Fruit fly (Drosophila melanogaster) whole organism, embryonic: ENCODE results near the gene CG15356.

ENCODE experiments used
- ATbp ChIP-seq: fragments of 200-800 bp; sonication (Bioruptor generic); optimal IDR thresholded peaks from 2 replicates; lab custom pipeline; 2017; ENCODE audit warnings: missing biosample characterization, mild to moderate bottlenecking, missing genetic modification characterization, missing genetic modification reagents
- Asciz ChIP-seq: fragments of 200-800 bp; sonication (Bioruptor generic); optimal IDR thresholded peaks from 2 replicates; lab custom pipeline; 2017; ENCODE audit warnings: missing biosample characterization, mild to moderate bottlenecking, missing genetic modification characterization, missing genetic modification reagents
- CG1024 ChIP-seq: fragments of 200-800 bp; sonication (Bioruptor generic); IDR thresholded peaks from 2 replicates; pipeline ENCODE4 v1.3.6; 2022; ENCODE audit warnings: missing biosample characterization, missing genetic modification characterization
- CG10979 ChIP-seq: fragments of 200-800 bp; sonication (Bioruptor generic); optimal IDR thresholded peaks from 2 replicates; lab custom pipeline; 2018; ENCODE audit warnings: missing biosample characterization, mild to moderate bottlenecking, missing genetic modification characterization, moderate library complexity
- CG12659 ChIP-seq: fragments of 200-800 bp; sonication (Bioruptor generic); optimal IDR thresholded peaks from 3 replicates; lab custom pipeline; 2017; ENCODE audit warnings: mild to moderate bottlenecking, missing biosample characterization, missing genetic modification reagents, missing genetic modification characterization
- CG1603 ChIP-seq: fragments of 200-800 bp; sonication (Bioruptor generic); optimal IDR thresholded peaks from 2 replicates; lab custom pipeline; 2019; ENCODE audit warnings: missing biosample characterization, mild to moderate bottlenecking, missing genetic modification characterization, moderate library complexity
- CG17385 ChIP-seq: fragments of 200-800 bp; sonication (Bioruptor generic); optimal IDR thresholded peaks from 3 replicates; lab custom pipeline; 2018; ENCODE audit warnings: missing biosample characterization, mild to moderate bottlenecking, missing genetic modification characterization
- CG1832 ChIP-seq: fragments of 200-800 bp; sonication (Bioruptor generic); optimal IDR thresholded peaks from 2 replicates; lab custom pipeline; 2017; ENCODE audit warnings: missing biosample characterization, mild to moderate bottlenecking, missing genetic modification characterization, inconsistent platforms
- CG18599 ChIP-seq: fragments of 200-800 bp; sonication (Bioruptor generic); optimal IDR thresholded peaks from 3 replicates; lab custom pipeline; 2017; ENCODE audit warnings: missing biosample characterization, missing genetic modification characterization, mild to moderate bottlenecking, moderate library complexity, missing genetic modification reagents
- CG2712 ChIP-seq: fragments of 200-800 bp; optimal IDR thresholded peaks from 3 replicates; lab custom pipeline; 2019; ENCODE audit warnings: missing biosample characterization, mild to moderate bottlenecking, missing genetic modification characterization, moderate library complexity
- CG6175 ChIP-seq: fragments of 200-800 bp; sonication (Bioruptor generic); IDR thresholded peaks from 3 replicates; pipeline ENCODE4 v1.3.6; 2022; ENCODE audit warnings: missing biosample characterization, missing genetic modification characterization
- CG7556 ChIP-seq: fragments of 200-800 bp; sonication (Bioruptor generic); optimal IDR thresholded peaks from 2 replicates; lab custom pipeline; 2017; ENCODE audit warnings: missing biosample characterization, mild to moderate bottlenecking, missing genetic modification characterization
- CG7928 ChIP-seq: fragments of 200-800 bp; sonication (Bioruptor generic); optimal IDR thresholded peaks from 2 replicates; lab custom pipeline; 2017; ENCODE audit warnings: missing biosample characterization, mild to moderate bottlenecking, missing genetic modification characterization
- CG8388 ChIP-seq: fragments of 200-800 bp; sonication (Bioruptor generic); optimal IDR thresholded peaks from 2 replicates; lab custom pipeline; 2019; ENCODE audit warnings: missing biosample characterization, mild to moderate bottlenecking, missing genetic modification characterization, moderate library complexity
- Chrac-16 ChIP-seq: fragments of 200-800 bp; sonication (Bioruptor generic); optimal IDR thresholded peaks from 3 replicates; lab custom pipeline; 2016; ENCODE audit warnings: missing biosample characterization, missing genetic modification characterization
- D19B ChIP-seq: fragments of 200-800 bp; sonication (Bioruptor generic); optimal IDR thresholded peaks from 2 replicates; lab custom pipeline; 2017; ENCODE audit warnings: missing biosample characterization, mild to moderate bottlenecking, missing genetic modification characterization
- Ets65A ChIP-seq: fragments of 200-800 bp; sonication (Bioruptor generic); peaks from one replicate; lab custom pipeline; 2016; ENCODE audit warnings: missing biosample characterization, missing genetic modification characterization
- HLH3B ChIP-seq: fragments of 200-800 bp; sonication (Bioruptor generic); IDR thresholded peaks from 2 replicates; pipeline ENCODE4 v1.3.6; 2022; ENCODE audit warnings: missing biosample characterization, missing genetic modification characterization
- Lhr ChIP-seq: fragments of 200-800 bp; sonication (Bioruptor generic); optimal IDR thresholded peaks from 3 replicates; lab custom pipeline; 2017; ENCODE audit warnings: mild to moderate bottlenecking, missing biosample characterization, missing genetic modification reagents, missing genetic modification characterization
- Med ChIP-seq: fragments of 200-800 bp; sonication (Bioruptor generic); peaks from one replicate; lab custom pipeline; 2016; ENCODE audit warnings: missing biosample characterization, missing genetic modification characterization, mild to moderate bottlenecking, inconsistent platforms, moderate library complexity
- Nf-YC ChIP-seq: fragments of 200-800 bp; optimal IDR thresholded peaks from 3 replicates; lab custom pipeline; 2019; ENCODE audit warnings: missing biosample characterization, mild to moderate bottlenecking, missing genetic modification characterization, moderate library complexity
- Ptx1 ChIP-seq: fragments of 200-800 bp; sonication (Bioruptor generic); IDR thresholded peaks from 2 replicates; pipeline ENCODE4 v1.3.6; 2022; ENCODE audit warnings: missing biosample characterization, missing genetic modification characterization
- Sox102F ChIP-seq: fragments of 200-800 bp; sonication (Bioruptor generic); optimal IDR thresholded peaks from 2 replicates; lab custom pipeline; 2018; ENCODE audit warnings: missing biosample characterization, mild to moderate bottlenecking, missing genetic modification characterization, moderate library complexity
- Xrp1 ChIP-seq: fragments of 200-800 bp; sonication (Bioruptor generic); IDR thresholded peaks from 2 replicates; pipeline ENCODE4 v1.3.6; 2022; ENCODE audit warnings: missing biosample characterization, missing genetic modification characterization
- al ChIP-seq: fragments of 200-800 bp; sonication (Bioruptor generic); IDR thresholded peaks from 2 replicates; pipeline ENCODE4 v1.3.6; 2022; ENCODE audit warnings: missing biosample characterization, missing genetic modification characterization
- bsh ChIP-seq, 2 experiments: fragments of 200-800 bp; sonication (Bioruptor generic); optimal IDR thresholded peaks; 2 replicates each; lab custom pipeline; 2017 to 2018; ENCODE audit warnings: mild to moderate bottlenecking in 2 of 2, missing biosample characterization in 2 of 2, missing genetic modification characterization in 2 of 2, moderate library complexity in 1 of 2
- ci ChIP-seq: fragments of 200-800 bp; sonication (Bioruptor generic); IDR thresholded peaks from 3 replicates; pipeline ENCODE4 v1.3.6; 2022; ENCODE audit warnings: missing biosample characterization, missing genetic modification characterization
- dmrt99B ChIP-seq: fragments of 200-800 bp; sonication (Bioruptor generic); optimal IDR thresholded peaks from 2 replicates; lab custom pipeline; 2018; ENCODE audit warnings: missing biosample characterization, mild to moderate bottlenecking, missing genetic modification characterization, moderate library complexity
- dysf ChIP-seq: fragments of 200-800 bp; sonication (Bioruptor generic); IDR thresholded peaks from 3 replicates; pipeline ENCODE4 v1.3.6; 2022; ENCODE audit warnings: missing biosample characterization, missing genetic modification characterization
- ems ChIP-seq: fragments of 200-800 bp; sonication (Bioruptor generic); optimal IDR thresholded peaks from 3 replicates; lab custom pipeline; 2016; ENCODE audit warnings: missing biosample characterization, missing genetic modification characterization
- esg ChIP-seq: fragments of 200-800 bp; sonication (Bioruptor generic); conservative IDR thresholded peaks from 2 replicates; pipeline ENCODE4 v1.3.6; 2022; ENCODE audit warnings: missing biosample characterization, missing genetic modification characterization
- gce ChIP-seq: fragments of 200-800 bp; sonication (Bioruptor generic); IDR thresholded peaks from 3 replicates; pipeline ENCODE4 v1.3.6; 2022; ENCODE audit warnings: missing biosample characterization, missing genetic modification characterization
- gem ChIP-seq: fragments of 200-800 bp; sonication (Bioruptor generic); optimal IDR thresholded peaks from 2 replicates; lab custom pipeline; 2019; ENCODE audit warnings: missing biosample characterization, mild to moderate bottlenecking, missing genetic modification characterization, moderate library complexity
- her ChIP-seq: fragments of 200-800 bp; sonication (Bioruptor generic); optimal IDR thresholded peaks from 2 replicates; lab custom pipeline; 2016; ENCODE audit warnings: missing biosample characterization, missing genetic modification characterization
- lmd ChIP-seq: fragments of 200-800 bp; sonication (Bioruptor generic); IDR thresholded peaks from 2 replicates; pipeline ENCODE4 v1.3.6; 2022; ENCODE audit warnings: missing biosample characterization, missing genetic modification characterization
- lov ChIP-seq, 2 experiments: fragments of 200-800 bp in 1 of 2; fragments of >200 bp in 1 of 2; sonication (Bioruptor generic) in 1 of 2; IDR thresholded peaks in 1 of 2; optimal IDR thresholded peaks in 1 of 2; 2 replicates in 1 of 2; 3 replicates in 1 of 2; pipeline versions ENCODE4 v1.3.6 to Lab custom; 2017 to 2022; ENCODE audit warnings: missing biosample characterization in 1 of 2, missing genetic modification characterization in 1 of 2
- prd ChIP-seq, 3 experiments: fragments of >200 bp in 2 of 3; fragments of 200-800 bp in 1 of 3; sonication (Bioruptor generic) in 1 of 3; optimal IDR thresholded peaks in 2 of 3; IDR thresholded peaks in 1 of 3; 2 replicates in 2 of 3; 3 replicates in 1 of 3; pipeline versions ENCODE4 v1.3.6 to Lab custom; 2017 to 2022; ENCODE audit warnings: missing biosample characterization in 1 of 3, missing genetic modification characterization in 1 of 3
- psq ChIP-seq: fragments of 200-800 bp; sonication (Bioruptor generic); optimal IDR thresholded peaks from 2 replicates; lab custom pipeline; 2017; ENCODE audit warnings: missing biosample characterization, missing genetic modification characterization
- repo ChIP-seq: fragments of 200-800 bp; sonication (Bioruptor generic); optimal IDR thresholded peaks from 2 replicates; lab custom pipeline; 2016; ENCODE audit warnings: missing biosample characterization, missing genetic modification characterization
- row ChIP-seq: fragments of 200-800 bp; sonication (Bioruptor generic); IDR thresholded peaks from 3 replicates; pipeline ENCODE4 v1.3.6; 2022; ENCODE audit warnings: missing biosample characterization, missing genetic modification characterization
- sens ChIP-seq: fragments of 200-800 bp; sonication (Bioruptor generic); peaks from one replicate; lab custom pipeline; 2016; ENCODE audit warnings: missing biosample characterization, missing genetic modification characterization
- sisA ChIP-seq: fragments of 200-800 bp; sonication (Bioruptor generic); IDR thresholded peaks from 2 replicates; pipeline ENCODE4 v1.3.6; 2022; ENCODE audit warnings: missing biosample characterization, missing genetic modification characterization
- slbo ChIP-seq: fragments of 200-800 bp; sonication (Bioruptor generic); IDR thresholded peaks from 2 replicates; pipeline ENCODE4 v1.3.6; 2022; ENCODE audit warnings: missing biosample characterization, missing genetic modification characterization
- sob ChIP-seq: fragments of 200-800 bp; sonication (Bioruptor generic); IDR thresholded peaks from 2 replicates; pipeline ENCODE4 v1.3.6; 2022; ENCODE audit warnings: missing biosample characterization, missing genetic modification characterization
- tgo ChIP-seq: fragments of 200-800 bp; sonication (Bioruptor generic); IDR thresholded peaks from 3 replicates; pipeline ENCODE4 v1.3.6; 2022; ENCODE audit warnings: missing biosample characterization, missing genetic modification characterization
- ttk ChIP-seq: fragments of 200-800 bp; sonication (Bioruptor generic); IDR thresholded peaks from 2 replicates; pipeline ENCODE4 v2.1.2; 2022; ENCODE audit warnings: missing biosample characterization, missing genetic modification characterization
- vvl ChIP-seq: fragments of 200-800 bp; sonication (Bioruptor generic); IDR thresholded peaks from 2 replicates; pipeline ENCODE4 v1.3.6; 2022; ENCODE audit warnings: missing biosample characterization, missing genetic modification characterization
- zfh1 ChIP-seq: fragments of 200-800 bp; sonication (Bioruptor generic); IDR thresholded peaks from 3 replicates; pipeline ENCODE4 v1.3.6; 2022; ENCODE audit warnings: missing biosample characterization, missing genetic modification characterization

CG15356 gene

DNA sequence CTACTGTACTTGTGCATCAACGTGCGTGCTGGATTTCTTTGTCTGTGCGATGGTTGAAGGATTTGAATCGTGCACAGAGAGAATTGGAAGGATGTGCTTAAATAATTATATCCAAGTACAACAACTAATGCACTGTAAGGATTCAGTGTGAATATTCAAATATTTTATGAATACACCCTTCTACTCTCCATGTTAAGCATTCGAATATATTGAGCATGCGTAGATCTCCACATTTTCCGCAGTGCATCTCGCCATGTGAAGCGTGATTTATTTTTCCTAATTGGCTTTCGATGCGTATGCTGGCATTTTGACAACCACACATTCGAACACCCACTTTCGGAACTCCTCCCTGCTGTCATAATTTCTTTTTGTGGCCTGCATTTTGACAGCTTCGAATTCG, 20.5 kb downstream of the CG15356 start:
- TF ChIP-seq D19B (GFP tag; lab: Kevin White, UChicago) (no peak), lmd (0 out of 2 replicates have a peak, but pooled peaks have one; percentile 21), CG7928 (GFP tag; lab: Kevin White, UChicago) (no peak), Ets65A (GFP tag; lab: Kevin White, UChicago) (peak; percentile 40), gem (peak; percentile 28), Sox102F (peak; percentile 11), sens (peak; percentile 71), CG6175 (GFP tag; lab: Robert Waterston, UW) (no peak), CG1024 (peak; percentile 42; the same call in 1 of the 2 replicates), Chrac-16 (GFP tag; lab: Kevin White, UChicago) (no peak), row (peak; percentile 37; the same call in 1 of the 3 replicates), bsh (GFP tag; optimal IDR thresholded peaks at IDR 0.05; lab: Kevin White, UChicago) (peak in 1 of 2 experiments; percentile 23), zfh1 (peak; percentile 40; the same call in 1 of the 3 replicates), CG1603 (tag; lab: Kevin White, UChicago) (peak; percentile 48), Xrp1 (GFP tag; lab: Robert Waterston, UW) (no peak), gce (GFP tag; lab: Robert Waterston, UW) (no peak), Asciz (GFP tag; lab: Kevin White, UChicago) (no peak), CG10979 (tag; lab: Kevin White, UChicago) (peak; percentile 6), al (GFP tag; lab: Robert Waterston, UW) (no peak), Lhr (no peak)

dm6 chr2L:1959420-1959819, 21.1 kb downstream of the CG15356 start:
- peak; percentile 27; the same call in 1 of the 2 replicates for TF ChIP-seq slbo
- no peak for TF ChIP-seq her
- peak; percentile 38 for TF ChIP-seq sisA (GFP tag; lab: Robert Waterston, UW)
- no peak for TF ChIP-seq prd (optimal IDR thresholded peaks at IDR 0.05; lab: Kevin White, UChicago)
- TF ChIP-seq prd (GFP tag; IDR thresholded peaks at IDR 0.05; lab: Robert Waterston, UW): peak; percentile 31; the same call in 1 of the 3 replicates
- TF ChIP-seq CG7556: peak; percentile 4
- TF ChIP-seq row: peak; percentile 63
- peak; percentile 8 for TF ChIP-seq CG18599 (GFP tag; lab: Kevin White, UChicago)
- peak; percentile 52; the same call in 1 of the 3 replicates for TF ChIP-seq tgo
- TF ChIP-seq HLH3B (GFP tag; lab: Robert Waterston, UW): 0 out of 2 replicates have a peak, but pooled peaks have one; percentile 10
- TF ChIP-seq CG12659: no peak
- TF ChIP-seq Lhr: no peak
- no peak for TF ChIP-seq Med (GFP tag; lab: Kevin White, UChicago)
- TF ChIP-seq CG2712 (tag; lab: Kevin White, UChicago): peak; percentile 0
- peak; percentile 27 for TF ChIP-seq dmrt99B (tag; lab: Kevin White, UChicago)
- TF ChIP-seq ci (GFP tag; lab: Robert Waterston, UW): peak; percentile 55; the same call in 1 of the 3 replicates
- TF ChIP-seq sob: peak; percentile 36; the same call in 1 of the 2 replicates
- peak; percentile 54 for TF ChIP-seq vvl (GFP tag; lab: Robert Waterston, UW)
- TF ChIP-seq ems (GFP tag; lab: Kevin White, UChicago): no peak
- no peak for TF ChIP-seq CG8388 (GFP tag; lab: Kevin White, UChicago)
- peak; percentile 47 for TF ChIP-seq ATbp
- peak; percentile 59; the same call in 2 of the 3 replicates for TF ChIP-seq zfh1
- no peak for TF ChIP-seq psq (GFP tag; lab: Kevin White, UChicago)
- peak; percentile 52 for TF ChIP-seq CG1603 (tag; lab: Kevin White, UChicago)
- TF ChIP-seq Ptx1 (GFP tag; lab: Robert Waterston, UW): peak; percentile 55; the same call in 1 of the 2 replicates
- TF ChIP-seq CG1832: no peak
- TF ChIP-seq lov (optimal IDR thresholded peaks at IDR 0.05; lab: Kevin White, UChicago): no peak
- no peak for TF ChIP-seq lov (GFP tag; IDR thresholded peaks at IDR 0.05; lab: Robert Waterston, UW)
- TF ChIP-seq CG17385 (GFP tag; lab: Kevin White, UChicago): peak; percentile 10
- TF ChIP-seq CG10979 (tag; lab: Kevin White, UChicago): peak; percentile 19
- no peak for TF ChIP-seq Nf-YC
- peak; percentile 42 for TF ChIP-seq lmd
- 0 out of 2 replicates have a peak, but pooled peaks have one; percentile 12 for TF ChIP-seq ttk (GFP tag; lab: Robert Waterston, UW)
- peak; percentile 40; the same call in 1 of the 2 replicates for TF ChIP-seq esg (GFP tag; lab: Robert Waterston, UW)
- TF ChIP-seq repo (GFP tag; lab: Kevin White, UChicago): no peak
- peak; percentile 23; the same call in 1 of the 3 replicates for TF ChIP-seq dysf (GFP tag; lab: Robert Waterston, UW)
